Worm (Caenorhabditis elegans) whole organism, L1 larva: ENCODE measurements around the gene T25D1.1.

Source experiments
- aly-2 ChIP-seq: fragments of 150-350 bp; optimal IDR thresholded peaks from 2 replicates; lab custom pipeline; 2014; ENCODE audit warnings: missing biosample characterization, missing genetic modification characterization
- blmp-1 ChIP-seq: fragments of 150-350 bp; optimal IDR thresholded peaks from 2 replicates; lab custom pipeline; 2014; ENCODE audit warnings: missing biosample characterization, missing genetic modification characterization
- ceh-8 ChIP-seq: fragments of 200-800 bp; sonication (Bioruptor generic); optimal IDR thresholded peaks from 2 replicates; lab custom pipeline; 2018; ENCODE audit warnings: mild to moderate bottlenecking, missing genetic modification characterization, moderate library complexity, missing compliant biosample characterization
- dpl-1 ChIP-seq, 3 experiments: fragments of 150-350 bp in 2 of 3; sonication (generic microtip) in 1 of 3; optimal IDR thresholded peaks; 2 replicates each; lab custom pipeline; 2014 to 2017; ENCODE audit warnings: missing biosample characterization in 3 of 3, missing genetic modification characterization in 3 of 3, missing genetic modification reagents in 3 of 3
- lir-3 ChIP-seq: sonication (generic microtip); optimal IDR thresholded peaks from 2 replicates; lab custom pipeline; 2016; ENCODE audit warnings: mild to moderate bottlenecking, missing genetic modification characterization, moderate library complexity, missing compliant biosample characterization; ENCODE audit not compliant: poor library complexity
- nhr-237 ChIP-seq: fragments of 150-350 bp; optimal IDR thresholded peaks from 2 replicates; lab custom pipeline; 2014; ENCODE audit warnings: missing biosample characterization, missing genetic modification characterization
- nhr-77 ChIP-seq: fragments of 150-350 bp; optimal IDR thresholded peaks from 2 replicates; lab custom pipeline; 2014; ENCODE audit warnings: missing biosample characterization, missing genetic modification characterization
- tlp-1 ChIP-seq: fragments of 150-350 bp; optimal IDR thresholded peaks from 2 replicates; lab custom pipeline; 2014; ENCODE audit warnings: missing biosample characterization, missing genetic modification characterization
- unc-130 ChIP-seq: fragments of 150-350 bp; optimal IDR thresholded peaks from 2 replicates; lab custom pipeline; 2017; ENCODE audit warnings: missing biosample characterization, missing genetic modification characterization, inconsistent platforms
- unc-30 ChIP-seq: sonication (generic microtip); optimal IDR thresholded peaks from 2 replicates; lab custom pipeline; 2017; ENCODE audit warnings: missing biosample characterization, missing genetic modification characterization
- unc-62 ChIP-seq: fragments of 150-350 bp; optimal IDR thresholded peaks from 2 replicates; lab custom pipeline; 2014; ENCODE audit warnings: missing biosample characterization, missing genetic modification reagents, missing genetic modification characterization

- TF ChIP-seq unc-30 (no peak), blmp-1 (no peak), unc-130 (no peak), dpl-1 (GFP tag; optimal IDR thresholded peaks at IDR 0.05; lab: Kevin White, UChicago) (no peak), lir-3 (tag; lab: Kevin White, UChicago) (no peak), aly-2 (tag; lab: Kevin White, UChicago) (no peak), nhr-77 (tag; lab: Kevin White, UChicago) (no peak), nhr-237 (no peak), unc-62 (no peak), ceh-8 (no peak), tlp-1 (tag; lab: Kevin White, UChicago) (no peak)
Measured at ce11 chrX:16494630-16495029, 25.0 kb upstream of the T25D1.1 start, which contains the start of gene K05G3.2.
